Worm (Caenorhabditis elegans) whole organism, L1 larva: ENCODE results near the gene dac-1.

Experiments used
- C04F5.9 ChIP-seq: sonication (generic microtip); optimal IDR thresholded peaks from 2 replicates; lab custom pipeline; 2016; ENCODE audit warnings: missing genetic modification characterization, missing compliant biosample characterization
- efl-3 ChIP-seq: fragments of 200-800 bp; sonication (Bioruptor generic); optimal IDR thresholded peaks from 2 replicates; lab custom pipeline; 2018; ENCODE audit warnings: mild to moderate bottlenecking, missing genetic modification characterization, missing compliant biosample characterization
- elt-3 ChIP-seq, 6 experiments: fragments of 150-350 bp in 1 of 6; sonication (generic microtip); optimal IDR thresholded peaks; 2 replicates each; lab custom pipeline; 2017 to 2018; ENCODE audit warnings: missing biosample characterization in 6 of 6, missing genetic modification characterization in 6 of 6, inconsistent platforms in 1 of 6
- fkh-10 ChIP-seq: sonication (generic microtip); optimal IDR thresholded peaks from 2 replicates; lab custom pipeline; 2017; ENCODE audit warnings: missing biosample characterization, missing genetic modification reagents, missing genetic modification characterization
- fos-1 ChIP-seq: fragments of 150-350 bp; optimal IDR thresholded peaks from 2 replicates; lab custom pipeline; 2014; ENCODE audit warnings: missing biosample characterization, missing genetic modification characterization
- mdl-1 ChIP-seq, 2 experiments: fragments of 150-350 bp; optimal IDR thresholded peaks; 2 replicates each; lab custom pipeline; 2014 to 2017; ENCODE audit warnings: missing biosample characterization in 2 of 2, missing genetic modification characterization in 2 of 2, inconsistent platforms in 1 of 2
- nhr-11 ChIP-seq: fragments of 150-350 bp; optimal IDR thresholded peaks from 2 replicates; lab custom pipeline; 2014; ENCODE audit warnings: missing biosample characterization, missing genetic modification characterization
- nhr-20 ChIP-seq: sonication (generic microtip); optimal IDR thresholded peaks from 2 replicates; lab custom pipeline; 2016; ENCODE audit warnings: mild to moderate bottlenecking, missing genetic modification characterization, missing compliant biosample characterization
- nhr-76 ChIP-seq: sonication (generic microtip); optimal IDR thresholded peaks from 2 replicates; lab custom pipeline; 2017; ENCODE audit warnings: missing biosample characterization, missing genetic modification characterization
- unc-86 ChIP-seq: sonication (generic microtip); optimal IDR thresholded peaks from 2 replicates; lab custom pipeline; 2016; ENCODE audit warnings: missing genetic modification characterization, missing compliant biosample characterization
- zag-1 ChIP-seq: fragments of 150-350 bp; optimal IDR thresholded peaks from 2 replicates; lab custom pipeline; 2014; ENCODE audit warnings: missing biosample characterization, missing genetic modification characterization

DNA sequence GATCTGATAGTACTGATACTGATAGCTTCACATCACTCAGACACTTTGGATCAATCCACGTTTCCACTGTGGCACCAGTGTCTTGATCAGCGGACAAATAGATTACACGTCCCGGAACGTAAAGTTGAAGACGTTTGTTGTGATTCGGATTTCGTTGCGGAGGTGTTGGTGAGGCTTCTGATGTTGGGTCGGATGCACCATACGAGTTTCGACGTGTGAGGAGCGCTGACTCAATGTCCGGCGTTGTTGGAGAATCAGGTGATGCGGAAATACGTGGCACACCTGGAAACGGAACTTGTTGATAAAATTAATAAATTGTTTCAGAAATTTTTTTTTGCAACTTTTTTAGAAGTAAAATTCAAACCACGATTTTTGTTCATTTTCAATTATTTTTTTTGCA, 37.2 kb upstream of the dac-1 start, which contains the start of gene alh-11:
- TF ChIP-seq fkh-10 (GFP tag; lab: Kevin White, UChicago) (no peak), zag-1 (tag; lab: Kevin White, UChicago) (no peak), nhr-76 (no peak), C04F5.9 (tag; lab: Kevin White, UChicago) (no peak), fos-1 (tag; lab: Kevin White, UChicago) (no peak), elt-3 (tag; optimal IDR thresholded peaks at IDR 0.05; lab: Kevin White, UChicago) (no peak), mdl-1 (tag; optimal IDR thresholded peaks at IDR 0.05; lab: Kevin White, UChicago) (no peak), nhr-20 (tag; lab: Kevin White, UChicago) (no peak), efl-3 (no peak), unc-86 (tag; lab: Kevin White, UChicago) (no peak), nhr-11 (tag; lab: Kevin White, UChicago) (no peak)
